Fruit fly (Drosophila melanogaster): ENCODE results near the gene CG4950.
A peak's percentile ranks its signal among the peaks of the same experiment; 100 is the strongest.

Gene CG4950

dm6 chr3L:16309972-16310371 lies 42.0 kb upstream of the CG4950 start (continued):
- TF ChIP-seq lz (GFP tag; optimal IDR thresholded peaks at IDR 0.05): peak; percentile 52
- TF ChIP-seq Met (GFP tag; optimal IDR thresholded peaks at IDR 0.05): no peak
- TF ChIP-seq CG16779 (tag; optimal IDR thresholded peaks at IDR 0.05): peak; percentile 37
- peak; percentile 50 for TF ChIP-seq CG6792 (GFP tag; optimal IDR thresholded peaks at IDR 0.05)
- TF ChIP-seq CG32006 (GFP tag; optimal IDR thresholded peaks at IDR 0.05): peak; percentile 80
- TF ChIP-seq Hr4 (GFP tag; optimal IDR thresholded peaks at IDR 0.05): peak; percentile 77
- peak; percentile 59 for TF ChIP-seq CG10631 (GFP tag; optimal IDR thresholded peaks at IDR 0.05)
- no peak for TF ChIP-seq CG34406 (GFP tag; optimal IDR thresholded peaks at IDR 0.05)
- TF ChIP-seq achi (GFP tag; optimal IDR thresholded peaks at IDR 0.05): peak; percentile 34
- TF ChIP-seq CG11902 (GFP tag; optimal IDR thresholded peaks at IDR 0.05): no peak
- TF ChIP-seq Blimp-1 (GFP tag; optimal IDR thresholded peaks at IDR 0.05): no peak
- no peak for TF ChIP-seq CG8632 (GFP tag; optimal IDR thresholded peaks at IDR 0.05)
- TF ChIP-seq Sox102F (GFP tag; optimal IDR thresholded peaks at IDR 0.05): no peak
- TF ChIP-seq Hr38 (GFP tag; optimal IDR thresholded peaks at IDR 0.05): no peak
- no peak for TF ChIP-seq Gug (GFP tag; IDR thresholded peaks at IDR 0.05)
- no peak for TF ChIP-seq Ets96B (tag; optimal IDR thresholded peaks at IDR 0.05)
- no peak for TF ChIP-seq vri (GFP tag; optimal IDR thresholded peaks at IDR 0.05)
- no peak for TF ChIP-seq fd59A (GFP tag; optimal IDR thresholded peaks at IDR 0.05)
- TF ChIP-seq CG31627 (GFP tag; optimal IDR thresholded peaks at IDR 0.05): no peak
- no peak for TF ChIP-seq topi (GFP tag; optimal IDR thresholded peaks at IDR 0.05)

- no peak for TF ChIP-seq dac (GFP tag; optimal IDR thresholded peaks at IDR 0.05)
- TF ChIP-seq Sox15 (GFP tag; optimal IDR thresholded peaks at IDR 0.05): no peak
- no peak for TF ChIP-seq CG6808 (GFP tag; optimal IDR thresholded peaks at IDR 0.05)
- TF ChIP-seq achi (GFP tag; optimal IDR thresholded peaks at IDR 0.05): no peak
- no peak for TF ChIP-seq esn (GFP tag; optimal IDR thresholded peaks at IDR 0.05)
- no peak for TF ChIP-seq Gug (GFP tag; IDR thresholded peaks at IDR 0.05)
- TF ChIP-seq CG8632 (GFP tag; optimal IDR thresholded peaks at IDR 0.05): no peak
- TF ChIP-seq Ets96B (tag; optimal IDR thresholded peaks at IDR 0.05): no peak
- no peak for TF ChIP-seq ss (GFP tag; optimal IDR thresholded peaks at IDR 0.05)
- TF ChIP-seq eg (GFP tag; IDR thresholded peaks at IDR 0.05): no peak
- no peak for TF ChIP-seq CG11762 (GFP tag; optimal IDR thresholded peaks at IDR 0.05; ENCODE audit: insufficient read depth)
These were observed 40.4 kb upstream of the CG4950 start, which contains the start of gene CG13042 for dm6 chr3L:16308380-16308779. Gene CG13042, minus strand, starts transcription at chr3L:16308480.

dm6 chr3L:16305820-16306650 lies 38.1 kb upstream of the CG4950 start, which contains the start of the genes CG13043 and CG13063:
Gene CG13043, minus strand, starts transcription at chr3L:16305870.
Gene CG13063, plus strand, starts transcription at chr3L:16306600.
- TF ChIP-seq fd59A (GFP tag; optimal IDR thresholded peaks at IDR 0.05): no peak
- no peak for TF ChIP-seq CG3032 (tag; optimal IDR thresholded peaks at IDR 0.05)
- no peak for TF ChIP-seq Hr38 (GFP tag; optimal IDR thresholded peaks at IDR 0.05)
- TF ChIP-seq Sox14 (GFP tag; optimal IDR thresholded peaks at IDR 0.05): no peak
- no peak for TF ChIP-seq CG6163 (GFP tag; IDR thresholded peaks at IDR 0.05)
- TF ChIP-seq svp (GFP tag): peak; percentile 30
- no peak for TF ChIP-seq CG15336 (GFP tag; IDR thresholded peaks at IDR 0.05)
- no peak for TF ChIP-seq CG8119 (GFP tag; IDR thresholded peaks at IDR 0.05)

dm6 chr3L:16303982-16304381 lies 36.0 kb upstream of the CG4950 start, which contains the start of gene CG43249:
Gene CG43249, plus strand, starts transcription at chr3L:16304282.
- TF ChIP-seq net (GFP tag; optimal IDR thresholded peaks at IDR 0.05): no peak
- no peak for TF ChIP-seq CG4318 (GFP tag; optimal IDR thresholded peaks at IDR 0.05)
- TF ChIP-seq CG6792 (GFP tag; optimal IDR thresholded peaks at IDR 0.05): no peak
- no peak for TF ChIP-seq Hr39 (GFP tag; optimal IDR thresholded peaks at IDR 0.05)
- no peak for TF ChIP-seq CG6808 (GFP tag; optimal IDR thresholded peaks at IDR 0.05)
- TF ChIP-seq acj6 (GFP tag; optimal IDR thresholded peaks at IDR 0.05): no peak
- no peak for TF ChIP-seq fd59A (GFP tag; optimal IDR thresholded peaks at IDR 0.05)
- TF ChIP-seq CG10631 (GFP tag; optimal IDR thresholded peaks at IDR 0.05): no peak
- no peak for TF ChIP-seq CG3919 (GFP tag; optimal IDR thresholded peaks at IDR 0.05)
- no peak for TF ChIP-seq svp (GFP tag)
- no peak for TF ChIP-seq vri (GFP tag; optimal IDR thresholded peaks at IDR 0.05)
- TF ChIP-seq Eip75B (GFP tag; optimal IDR thresholded peaks at IDR 0.05): no peak
- no peak for TF ChIP-seq dac (GFP tag; optimal IDR thresholded peaks at IDR 0.05)
- TF ChIP-seq CG15336 (GFP tag; IDR thresholded peaks at IDR 0.05): no peak
- TF ChIP-seq pdm3 (GFP tag; optimal IDR thresholded peaks at IDR 0.05): no peak
- no peak for TF ChIP-seq CG11762 (GFP tag; optimal IDR thresholded peaks at IDR 0.05; ENCODE audit: insufficient read depth)
- no peak for TF ChIP-seq dsx (GFP tag; optimal IDR thresholded peaks at IDR 0.05; ENCODE audit: poor library complexity, severe bottlenecking)
- no peak for TF ChIP-seq CG1621 (tag; optimal IDR thresholded peaks at IDR 0.05)
- TF ChIP-seq Eip78C (GFP tag): no peak
